Worm (Caenorhabditis elegans) whole organism, early embryonic: Measurements from ENCODE around the gene fbxa-84.

Experiments used
- B0310.2 ChIP-seq: sonication (generic microtip); optimal IDR thresholded peaks from 2 replicates; lab custom pipeline; 2016; ENCODE audit warnings: mild to moderate bottlenecking, missing genetic modification characterization, missing compliant biosample characterization
- F13C5.2 ChIP-seq: sonication (generic microtip); optimal IDR thresholded peaks from 2 replicates; lab custom pipeline; 2017; ENCODE audit warnings: mild to moderate bottlenecking, missing genetic modification characterization, inconsistent platforms, missing compliant biosample characterization
- aly-1 ChIP-seq: sonication (generic microtip); optimal IDR thresholded peaks from 2 replicates; lab custom pipeline; 2016; ENCODE audit warnings: missing genetic modification characterization, missing compliant biosample characterization
- ama-1 ChIP-seq: fragments of 150-350 bp; optimal IDR thresholded peaks from 2 replicates; lab custom pipeline; 2014
- ceh-13 ChIP-seq: fragments of 200-800 bp; sonication (Bioruptor generic); optimal IDR thresholded peaks from 2 replicates; lab custom pipeline; 2018; ENCODE audit warnings: mild to moderate bottlenecking, missing genetic modification characterization, missing compliant biosample characterization
- ceh-36 ChIP-seq: sonication (generic microtip); optimal IDR thresholded peaks from 2 replicates; lab custom pipeline; 2016; ENCODE audit warnings: missing genetic modification characterization, inconsistent platforms, missing compliant biosample characterization
- ets-7 ChIP-seq: sonication (generic microtip); optimal IDR thresholded peaks from 2 replicates; lab custom pipeline; 2016; ENCODE audit warnings: missing genotype, missing genetic modification characterization, missing compliant biosample characterization
- flt-1 ChIP-seq: fragments of 200-800 bp; sonication (Bioruptor generic); IDR thresholded peaks from 2 replicates; pipeline ENCODE4 v1.3.6; 2022; ENCODE audit warnings: missing genetic modification characterization, missing compliant biosample characterization
- hmbx-1 ChIP-seq: sonication (generic microtip); optimal IDR thresholded peaks from 2 replicates; lab custom pipeline; 2016; ENCODE audit warnings: mild to moderate bottlenecking, missing genetic modification characterization, missing compliant biosample characterization
- hmg-4 ChIP-seq: fragments of 200-800 bp; sonication (Bioruptor generic); optimal IDR thresholded peaks from 2 replicates; lab custom pipeline; 2018; ENCODE audit warnings: mild to moderate bottlenecking, missing genetic modification characterization, missing compliant biosample characterization
- hnd-1 ChIP-seq: sonication (generic microtip); optimal IDR thresholded peaks from 2 replicates; lab custom pipeline; 2016; ENCODE audit warnings: missing genetic modification characterization, missing compliant biosample characterization
- pes-1 ChIP-seq: fragments of 200-800 bp; sonication (Bioruptor generic); IDR thresholded peaks from 2 replicates; pipeline ENCODE4 v1.3.6; 2022; ENCODE audit warnings: missing genetic modification reagents, missing genetic modification characterization, missing compliant biosample characterization
- scrt-1 ChIP-seq: fragments of 200-800 bp; sonication (Bioruptor generic); IDR thresholded peaks from 2 replicates; pipeline ENCODE4 v1.3.6; 2022; ENCODE audit warnings: missing genetic modification characterization, missing compliant biosample characterization
- sea-1 ChIP-seq: fragments of 200-800 bp; sonication (Bioruptor generic); conservative IDR thresholded peaks from 2 replicates; pipeline ENCODE4 v1.3.6; 2022; ENCODE audit warnings: missing genetic modification characterization, missing compliant biosample characterization
- tbx-11 ChIP-seq: fragments of 200-800 bp; sonication (Bioruptor generic); IDR thresholded peaks from 2 replicates; pipeline ENCODE4 v1.3.6; 2022; ENCODE audit warnings: missing genetic modification characterization, missing compliant biosample characterization
- tbx-37 ChIP-seq: fragments of 200-800 bp; sonication (Bioruptor generic); conservative IDR thresholded peaks from 2 replicates; pipeline ENCODE4 v1.3.6; 2022; ENCODE audit warnings: missing genetic modification reagents, missing genetic modification characterization, missing compliant biosample characterization
- tra-4 ChIP-seq: sonication (generic microtip); optimal IDR thresholded peaks from 2 replicates; lab custom pipeline; 2017; ENCODE audit warnings: missing genetic modification characterization, missing compliant biosample characterization

Gene fbxa-84

ce11 chrV:15148800-15149199 lies 33.4 kb upstream of the fbxa-84 start, which contains the start of gene T09F5.1:
TSS of gene T09F5.1 (plus strand) at chrV:15149100.
- TF ChIP-seq aly-1 (tag; lab: Kevin White, UChicago) (no peak), hmg-4 (GFP tag; lab: Kevin White, UChicago) (no peak), flt-1 (GFP tag; lab: Robert Waterston, UW) (no peak), B0310.2 (tag; lab: Kevin White, UChicago) (no peak), ceh-13 (GFP tag; lab: Kevin White, UChicago) (no peak), ets-7 (tag; lab: Kevin White, UChicago) (no peak), sea-1 (GFP tag; lab: Robert Waterston, UW) (no peak), ceh-36 (no peak), pes-1 (GFP tag; lab: Robert Waterston, UW) (no peak), hmbx-1 (tag; lab: Kevin White, UChicago) (no peak), scrt-1 (GFP tag; lab: Robert Waterston, UW) (no peak), F13C5.2 (tag; lab: Kevin White, UChicago) (no peak), tbx-11 (no peak), ama-1 (lab: Kevin White, UChicago) (no peak), hnd-1 (no peak), tbx-37 (no peak), tra-4 (tag; lab: Kevin White, UChicago) (no peak)

DNA sequence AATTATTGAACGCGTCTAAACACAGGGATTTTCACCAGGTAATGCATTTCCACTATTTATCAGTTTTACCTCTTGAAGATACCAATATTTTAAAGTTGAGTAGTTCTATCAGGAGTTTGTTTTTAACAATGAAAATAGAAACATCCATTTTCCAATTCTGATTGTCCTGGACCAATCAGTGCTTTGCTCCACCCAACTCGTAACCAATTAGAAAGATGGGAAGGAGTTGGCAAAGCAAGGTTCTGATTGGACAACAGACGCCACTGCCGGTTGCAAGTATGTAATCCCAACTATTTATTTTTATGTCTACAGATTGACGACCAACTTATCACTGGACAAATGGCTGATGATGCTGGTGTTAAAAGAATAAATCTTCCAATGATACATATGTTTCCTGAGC lies 32.1 kb upstream of the fbxa-84 start:
- TF ChIP-seq scrt-1 (GFP tag; lab: Robert Waterston, UW) (no peak), hmbx-1 (tag; lab: Kevin White, UChicago) (no peak), tra-4 (tag; lab: Kevin White, UChicago) (no peak), pes-1 (GFP tag; lab: Robert Waterston, UW) (no peak)

DNA sequence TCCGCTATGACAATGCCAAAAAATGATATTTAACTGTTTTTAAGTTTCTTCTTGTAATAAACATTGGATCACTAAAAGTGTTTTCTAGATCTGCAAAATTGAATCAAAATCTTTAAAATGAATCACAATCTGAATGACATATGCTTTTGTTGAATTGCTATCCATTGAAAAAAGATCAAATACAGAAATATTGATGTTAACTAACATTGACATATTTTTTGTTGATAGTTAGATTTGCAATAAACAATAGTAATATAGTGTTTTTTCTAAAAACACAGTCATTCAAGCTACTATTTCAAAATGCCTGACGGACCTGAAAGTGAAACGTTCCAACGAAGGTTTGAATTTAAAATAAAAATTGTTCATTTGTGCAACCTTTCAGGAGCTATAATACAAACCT lies 31.6 kb upstream of the fbxa-84 start, which contains the start of gene T09F5.2:
Gene T09F5.2, plus strand, starts transcription at position 301 of the 400 bp plus-strand sequence.
- no peak for TF ChIP-seq flt-1 (GFP tag; lab: Robert Waterston, UW)
- no peak for TF ChIP-seq scrt-1 (GFP tag; lab: Robert Waterston, UW)
- TF ChIP-seq hmbx-1 (tag; lab: Kevin White, UChicago) = no peak
- TF ChIP-seq aly-1 (tag; lab: Kevin White, UChicago) = no peak
- no peak for TF ChIP-seq ceh-13 (GFP tag; lab: Kevin White, UChicago)
- no peak for TF ChIP-seq ceh-36
- no peak for TF ChIP-seq tbx-11
- TF ChIP-seq ama-1 (lab: Kevin White, UChicago) = no peak
- TF ChIP-seq hmg-4 (GFP tag; lab: Kevin White, UChicago) = no peak
- TF ChIP-seq ets-7 (tag; lab: Kevin White, UChicago) = no peak
- TF ChIP-seq tra-4 (tag; lab: Kevin White, UChicago) = no peak
- TF ChIP-seq tbx-37 = no peak
- no peak for TF ChIP-seq sea-1 (GFP tag; lab: Robert Waterston, UW)
- TF ChIP-seq hnd-1 = no peak
- no peak for TF ChIP-seq B0310.2 (tag; lab: Kevin White, UChicago)
- TF ChIP-seq pes-1 (GFP tag; lab: Robert Waterston, UW) = no peak
- TF ChIP-seq F13C5.2 (tag; lab: Kevin White, UChicago) = no peak

DNA sequence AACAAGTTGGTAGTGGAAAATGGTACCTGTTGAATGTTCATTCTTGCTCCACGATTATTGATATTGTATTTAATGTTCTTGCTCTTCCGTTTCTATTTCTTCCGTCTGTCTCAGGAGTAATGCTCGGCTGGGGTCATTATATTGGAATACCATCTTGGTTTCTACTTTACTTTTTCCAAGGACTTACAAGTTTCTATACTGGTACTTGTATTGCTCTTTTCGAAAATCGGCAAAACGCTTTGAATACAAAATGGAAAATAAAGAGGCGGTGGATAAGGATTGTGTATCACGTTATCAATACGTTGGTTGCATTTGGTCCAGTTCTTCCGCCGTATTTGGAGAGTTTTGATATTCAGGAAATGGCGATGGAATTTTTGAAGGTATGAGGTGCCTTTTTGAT lies 30.2 kb upstream of the fbxa-84 start:
- TF ChIP-seq scrt-1 (GFP tag; lab: Robert Waterston, UW) = no peak
- no peak for TF ChIP-seq tbx-37
- no peak for TF ChIP-seq tbx-11
- TF ChIP-seq aly-1 (tag; lab: Kevin White, UChicago) = no peak
- TF ChIP-seq pes-1 (GFP tag; lab: Robert Waterston, UW) = no peak
- no peak for TF ChIP-seq sea-1 (GFP tag; lab: Robert Waterston, UW)
- TF ChIP-seq F13C5.2 (tag; lab: Kevin White, UChicago) = no peak
- TF ChIP-seq ets-7 (tag; lab: Kevin White, UChicago) = no peak
- TF ChIP-seq B0310.2 (tag; lab: Kevin White, UChicago) = no peak
- TF ChIP-seq ama-1 (lab: Kevin White, UChicago) = no peak
- TF ChIP-seq ceh-36 = no peak
- TF ChIP-seq hnd-1 = no peak
- TF ChIP-seq hmg-4 (GFP tag; lab: Kevin White, UChicago) = no peak
- no peak for TF ChIP-seq flt-1 (GFP tag; lab: Robert Waterston, UW)
- no peak for TF ChIP-seq ceh-13 (GFP tag; lab: Kevin White, UChicago)

ce11 chrV:15153277-15153676 lies 29.0 kb upstream of the fbxa-84 start, which contains the start of gene srh-55:
TSS of gene srh-55 (plus strand) at chrV:15153577.
- TF ChIP-seq F13C5.2 (tag; lab: Kevin White, UChicago) (no peak), tbx-37 (no peak), ceh-13 (GFP tag; lab: Kevin White, UChicago) (no peak), hmbx-1 (tag; lab: Kevin White, UChicago) (no peak), hnd-1 (no peak), ceh-36 (no peak), flt-1 (GFP tag; lab: Robert Waterston, UW) (no peak), sea-1 (GFP tag; lab: Robert Waterston, UW) (no peak), scrt-1 (GFP tag; lab: Robert Waterston, UW) (no peak), tbx-11 (no peak)

ce11 chrV:15156504-15156903 lies 25.7 kb upstream of the fbxa-84 start:
- TF ChIP-seq hmg-4 (GFP tag; lab: Kevin White, UChicago) = no peak
- no peak for TF ChIP-seq hnd-1
- TF ChIP-seq scrt-1 (GFP tag; lab: Robert Waterston, UW) = no peak
- TF ChIP-seq flt-1 (GFP tag; lab: Robert Waterston, UW) = no peak
- no peak for TF ChIP-seq tbx-11
- TF ChIP-seq sea-1 (GFP tag; lab: Robert Waterston, UW) = no peak

DNA sequence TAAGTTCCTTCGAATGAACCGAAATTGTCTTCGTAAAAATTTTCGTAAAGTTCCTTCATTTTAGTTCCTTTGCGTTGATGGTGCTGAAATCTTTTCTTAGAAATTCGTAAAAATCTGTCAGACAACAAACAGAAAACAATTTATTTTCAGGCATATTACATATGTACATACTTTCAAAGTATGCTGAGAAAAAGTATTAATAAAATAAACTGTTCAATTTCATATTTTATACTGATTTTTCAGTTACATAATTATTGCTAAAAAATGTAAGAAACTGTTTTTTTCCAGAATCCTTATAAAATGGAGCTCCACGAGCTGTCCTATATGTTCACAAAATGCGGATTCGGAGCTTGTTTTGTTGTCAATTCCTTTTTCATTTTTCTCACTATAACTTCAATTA lies 23.5 kb upstream of the fbxa-84 start, which contains the start of gene str-45:
Gene str-45, plus strand, starts transcription at position 301 of the 400 bp plus-strand sequence.
- TF ChIP-seq flt-1 (GFP tag; lab: Robert Waterston, UW) = no peak
- no peak for TF ChIP-seq tra-4 (tag; lab: Kevin White, UChicago)
- no peak for TF ChIP-seq tbx-37
- no peak for TF ChIP-seq ets-7 (tag; lab: Kevin White, UChicago)
